Fruit fly (Drosophila melanogaster): Measurements from ENCODE around the gene CG3527.

The CG3527 gene

dm6 chrX:4529909-4530308, 21.9 kb upstream of the CG3527 start, which contains the start of gene CG3556 (continued):
- TF ChIP-seq CG4404 (GFP tag; IDR thresholded peaks at IDR 0.05) (no peak), unpg (GFP tag; optimal IDR thresholded peaks at IDR 0.05) (no peak), Dek (tag; optimal IDR thresholded peaks at IDR 0.05) (no peak), cad (GFP tag; optimal IDR thresholded peaks at IDR 0.05) (no peak), CG34376 (GFP tag; optimal IDR thresholded peaks at IDR 0.05) (no peak), CG17612 (GFP tag; IDR thresholded peaks at IDR 0.05) (peak; percentile 31; the same call in 1 of the 2 replicates), CG6272 (GFP tag; IDR thresholded peaks at IDR 0.05) (peak; percentile 39; the same call in 1 of the 2 replicates), esg (GFP tag; conservative IDR thresholded peaks at IDR 0.05) (0 out of 2 replicates have a peak, but pooled peaks have one; percentile 5), CG1647 (GFP tag; optimal IDR thresholded peaks at IDR 0.05) (no peak), pb (GFP tag; optimal IDR thresholded peaks at IDR 0.05) (no peak), CG8359 (GFP tag; optimal IDR thresholded peaks at IDR 0.05; ENCODE audit: borderline replicate concordance) (no peak), tap (tag; optimal IDR thresholded peaks at IDR 0.05) (no peak), BtbVII (GFP tag; optimal IDR thresholded peaks at IDR 0.05) (no peak), nerfin-1 (tag; optimal IDR thresholded peaks at IDR 0.05) (no peak), CG34422 (GFP tag; IDR thresholded peaks at IDR 0.05) (peak; percentile 30; the same call in 1 of the 3 replicates), nau (GFP tag; optimal IDR thresholded peaks at IDR 0.05) (no peak), Hey (tag; optimal IDR thresholded peaks at IDR 0.05) (no peak), sqz (GFP tag; optimal IDR thresholded peaks at IDR 0.05) (peak; percentile 98), Hr51 (GFP tag; optimal IDR thresholded peaks at IDR 0.05) (peak in 1 of 2 experiments; percentile 28), CG18619 (GFP tag; optimal IDR thresholded peaks at IDR 0.05) (peak; percentile 14), CG43689 (GFP tag; IDR thresholded peaks at IDR 0.05) (no peak), CG17359 (tag; optimal IDR thresholded peaks at IDR 0.05) (peak; percentile 32), zen2 (GFP tag; IDR thresholded peaks at IDR 0.05; ENCODE audit: partially characterized antibody) (peak; percentile 62; the same call in 2 of the 3 replicates), CG10366 (GFP tag; IDR thresholded peaks at IDR 0.05) (peak; percentile 26; the same call in 1 of the 2 replicates), CG1603 (tag; optimal IDR thresholded peaks at IDR 0.05) (no peak), CG18599 (GFP tag; optimal IDR thresholded peaks at IDR 0.05) (no peak), chn (GFP tag; optimal IDR thresholded peaks at IDR 0.05) (no peak), kay (GFP tag; optimal IDR thresholded peaks at IDR 0.05) (no peak), pfk (GFP tag; optimal IDR thresholded peaks at IDR 0.05) (peak; percentile 1), bigmax (GFP tag; optimal IDR thresholded peaks at IDR 0.05) (no peak), Taf1 (GFP tag; IDR thresholded peaks at IDR 0.05) (no peak), trem (tag; optimal IDR thresholded peaks at IDR 0.05) (peak; percentile 1), CG9817 (tag; optimal IDR thresholded peaks at IDR 0.05) (peak; percentile 19), Sin3A (optimal IDR thresholded peaks at IDR 0.05) (peak; percentile 50), ind (GFP tag; optimal IDR thresholded peaks at IDR 0.05) (peak; percentile 12), CG18476 (GFP tag; optimal IDR thresholded peaks at IDR 0.05) (no peak), CG15011 (GFP tag; optimal IDR thresholded peaks at IDR 0.05) (no peak), CoRest (tag; optimal IDR thresholded peaks at IDR 0.05) (peak; percentile 53), CG6765 (GFP tag; optimal IDR thresholded peaks at IDR 0.05) (no peak), Doc3 (GFP tag; IDR thresholded peaks at IDR 0.05; ENCODE audit: partially characterized antibody) (no peak), jing (GFP tag; optimal IDR thresholded peaks at IDR 0.05) (no peak), Deaf1 (tag; optimal IDR thresholded peaks at IDR 0.05) (no peak), Bgb (GFP tag; IDR thresholded peaks at IDR 0.05; ENCODE audit: partially characterized antibody) (peak; percentile 78), Aef1 (GFP tag; IDR thresholded peaks at IDR 0.05) (no peak), Asciz (GFP tag; optimal IDR thresholded peaks at IDR 0.05) (no peak), CG2712 (tag; optimal IDR thresholded peaks at IDR 0.05) (no peak), CG12155 (GFP tag; optimal IDR thresholded peaks at IDR 0.05) (peak; percentile 4), CG13123 (GFP tag; optimal IDR thresholded peaks at IDR 0.05) (peak; percentile 16), CG14014 (GFP tag; IDR thresholded peaks at IDR 0.05) (peak; percentile 54; the same call in 1 of the 2 replicates), CG16815 (GFP tag; optimal IDR thresholded peaks at IDR 0.05) (no peak)
